Fruit fly (Drosophila melanogaster) Kc167 (cell line): ENCODE results near the gene CG14326.

Experiments
- Myc ChIP-seq: fragments of >200 bp; optimal IDR thresholded peaks from 2 replicates; lab custom pipeline; 2017; ENCODE audit warnings: missing external identifiers
- Sin3A ChIP-seq: fragments of >200 bp; optimal IDR thresholded peaks from 2 replicates; lab custom pipeline; 2018; ENCODE audit warnings: missing external identifiers
- h ChIP-seq: fragments of >200 bp; optimal IDR thresholded peaks from 3 replicates; lab custom pipeline; 2018; ENCODE audit warnings: missing external identifiers
- insv ChIP-seq: fragments of >200 bp; optimal IDR thresholded peaks from 3 replicates; lab custom pipeline; 2018; ENCODE audit warnings: missing external identifiers
- psq ChIP-seq: fragments of >200 bp; optimal IDR thresholded peaks from 2 replicates; lab custom pipeline; 2017; ENCODE audit warnings: missing external identifiers
- ttk ChIP-seq: sonication (Bioruptor generic); optimal IDR thresholded peaks from 2 replicates; lab custom pipeline; 2017; ENCODE audit warnings: missing external identifiers

CG14326 gene

DNA sequence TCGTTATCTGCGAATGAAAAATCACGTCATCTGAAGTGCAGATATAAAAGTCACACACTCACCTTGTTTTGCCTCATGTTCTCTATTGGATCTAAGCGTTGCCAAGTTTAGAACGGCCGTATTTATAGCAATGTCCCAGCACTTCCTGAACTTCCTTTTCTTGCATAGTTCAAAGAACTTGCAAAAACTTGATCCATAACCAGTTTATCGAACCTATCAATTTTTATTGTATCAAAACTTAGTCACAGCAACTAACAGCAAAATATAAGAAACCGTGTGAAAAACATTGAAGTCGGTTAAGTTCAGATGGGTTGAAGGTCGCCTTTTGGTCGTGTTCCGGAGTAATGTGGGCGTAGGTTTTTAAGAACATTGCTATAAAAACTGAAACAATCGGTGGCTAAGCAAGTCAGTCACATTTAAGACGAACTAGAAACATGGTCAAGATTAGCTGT, at the start of gene CG14326, which contains the start of gene CG14324:
Gene CG14326, plus strand, starts transcription at position 402 of the 452 bp plus-strand sequence.
Gene CG14324, minus strand, starts transcription at position 101 of the 452 bp plus-strand sequence.
- TF ChIP-seq h (lab: Kevin White, UChicago) (no peak), insv (lab: Kevin White, UChicago) (no peak), ttk (lab: Kevin White, UChicago) (no peak), Myc (lab: Kevin White, UChicago) (no peak), Sin3A (no peak), psq (no peak)

- no peak for TF ChIP-seq psq
- no peak for TF ChIP-seq insv (lab: Kevin White, UChicago)
- no peak for TF ChIP-seq h (lab: Kevin White, UChicago)
- TF ChIP-seq ttk (lab: Kevin White, UChicago): no peak
- no peak for TF ChIP-seq Sin3A
- no peak for TF ChIP-seq Myc (lab: Kevin White, UChicago)
Observed at dm6 chr3R:17583658-17584460, 35.0 kb upstream of the CG14326 start.

- TF ChIP-seq psq (no peak), Sin3A (no peak), ttk (lab: Kevin White, UChicago) (no peak), insv (lab: Kevin White, UChicago) (no peak), Myc (lab: Kevin White, UChicago) (no peak), h (lab: Kevin White, UChicago) (no peak)
Observed at dm6 chr3R:17588805-17589204, 30.1 kb upstream of the CG14326 start.

DNA sequence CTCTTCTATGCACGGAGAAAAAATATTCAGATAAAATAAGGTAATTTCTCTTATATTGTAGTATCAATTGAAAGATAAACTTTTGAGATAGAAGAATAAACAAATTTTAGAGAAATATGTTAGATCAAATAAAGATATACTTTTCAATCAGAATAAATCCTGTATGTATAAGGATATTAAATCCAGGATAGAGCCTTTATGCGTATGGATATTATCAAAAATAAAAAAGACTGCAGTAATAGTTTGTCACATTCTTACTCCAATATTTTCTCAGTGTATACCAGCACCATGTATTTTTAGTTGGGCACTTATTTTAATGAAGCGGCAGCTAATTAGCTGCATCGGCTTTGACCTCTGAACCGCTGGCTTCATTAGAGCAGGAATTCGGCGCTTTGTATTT, 27.1 kb upstream of the CG14326 start:
- no peak for TF ChIP-seq ttk (lab: Kevin White, UChicago)
- TF ChIP-seq insv (lab: Kevin White, UChicago): no peak
- TF ChIP-seq Sin3A: no peak
- no peak for TF ChIP-seq psq
- no peak for TF ChIP-seq Myc (lab: Kevin White, UChicago)
- no peak for TF ChIP-seq h (lab: Kevin White, UChicago)

DNA sequence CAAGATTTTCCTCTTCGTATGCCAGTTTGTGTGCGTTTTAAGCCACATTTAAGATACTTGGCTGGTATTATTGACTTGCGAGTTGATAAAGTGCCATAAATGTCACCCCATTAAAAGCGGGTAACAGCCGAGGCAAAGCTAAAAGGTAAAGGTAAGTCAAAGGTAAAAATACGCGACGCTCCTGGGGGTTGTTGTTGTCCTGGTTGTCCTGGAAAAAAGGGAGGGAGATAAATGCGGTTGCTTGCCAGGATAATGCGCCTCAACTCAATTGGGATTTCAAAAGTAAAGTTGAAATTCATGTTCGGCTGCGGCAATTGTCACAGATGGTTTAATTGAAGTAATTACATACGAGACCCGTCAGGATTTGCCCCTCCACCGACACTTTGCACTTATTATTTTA, 25.4 kb upstream of the CG14326 start:
- TF ChIP-seq insv (lab: Kevin White, UChicago) (no peak), Sin3A (no peak), Myc (lab: Kevin White, UChicago) (no peak), psq (no peak), h (lab: Kevin White, UChicago) (no peak), ttk (lab: Kevin White, UChicago) (no peak)

DNA sequence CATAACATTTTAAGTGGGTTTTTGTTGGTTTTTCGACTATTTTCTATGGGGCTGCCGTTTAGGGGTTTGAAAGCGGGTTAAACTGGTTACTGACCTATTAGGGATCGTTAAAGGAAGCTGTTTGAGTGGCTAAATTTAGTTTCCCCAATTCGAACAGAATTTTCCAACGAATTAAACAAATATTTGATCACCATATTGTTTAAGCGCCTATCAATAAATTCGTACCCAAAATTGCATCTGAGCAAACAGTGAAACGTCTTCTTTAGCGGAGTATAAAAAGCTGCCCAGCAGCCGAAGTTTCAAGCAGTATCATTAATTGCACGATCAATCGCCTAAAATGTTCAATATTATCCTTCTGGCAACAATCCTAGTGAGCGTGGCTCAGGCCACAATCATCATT, 24.8 kb upstream of the CG14326 start, which contains the start of gene Sgs5bis:
Gene Sgs5bis, plus strand, starts transcription at position 301 of the 400 bp plus-strand sequence.
- TF ChIP-seq insv (lab: Kevin White, UChicago) (no peak), Myc (lab: Kevin White, UChicago) (no peak), Sin3A (no peak), psq (no peak), h (lab: Kevin White, UChicago) (no peak)

- TF ChIP-seq psq: no peak
Observed at dm6 chr3R:17595084-17595483, 23.8 kb upstream of the CG14326 start, which contains the start of gene Sgs5. TSS of gene Sgs5 (plus strand) at chr3R:17595362.

DNA sequence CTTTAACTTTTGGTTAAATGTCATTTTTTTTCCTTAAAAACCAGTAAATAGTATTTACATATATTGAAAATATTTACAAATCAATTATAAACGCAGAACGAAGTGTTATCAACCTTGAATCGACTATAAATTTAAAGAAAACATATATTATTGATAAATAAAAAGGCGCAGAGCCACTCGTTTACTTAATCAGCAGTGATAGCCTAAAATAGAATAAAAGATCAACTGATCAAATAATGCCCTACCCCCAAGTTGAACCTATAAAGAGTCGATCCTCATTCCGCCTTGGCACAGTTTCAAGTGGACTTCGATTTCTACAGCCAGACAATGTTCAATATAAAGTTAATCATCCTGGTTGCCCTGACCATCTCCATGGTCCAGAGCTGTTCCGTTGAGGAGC, 22.7 kb upstream of the CG14326 start, which contains the start of gene CG7606:
Gene CG7606, plus strand, starts transcription at position 301 of the 400 bp plus-strand sequence.
- TF ChIP-seq psq: no peak
- no peak for TF ChIP-seq ttk (lab: Kevin White, UChicago)
- TF ChIP-seq insv (lab: Kevin White, UChicago): no peak
- TF ChIP-seq Sin3A: no peak
- TF ChIP-seq Myc (lab: Kevin White, UChicago): no peak
- TF ChIP-seq h (lab: Kevin White, UChicago): no peak

dm6 chr3R:17599695-17600094, 19.2 kb upstream of the CG14326 start:
- no peak for TF ChIP-seq insv (lab: Kevin White, UChicago)
- TF ChIP-seq ttk (lab: Kevin White, UChicago): no peak
- TF ChIP-seq Sin3A: no peak
- no peak for TF ChIP-seq Myc (lab: Kevin White, UChicago)
- TF ChIP-seq h (lab: Kevin White, UChicago): no peak
- no peak for TF ChIP-seq psq

- no peak for TF ChIP-seq insv (lab: Kevin White, UChicago)
- TF ChIP-seq Myc (lab: Kevin White, UChicago): no peak
- no peak for TF ChIP-seq ttk (lab: Kevin White, UChicago)
Observed at dm6 chr3R:17601866-17602265, 17.0 kb upstream of the CG14326 start.

- TF ChIP-seq ttk (lab: Kevin White, UChicago): no peak
- no peak for TF ChIP-seq insv (lab: Kevin White, UChicago)
- no peak for TF ChIP-seq h (lab: Kevin White, UChicago)
Observed at dm6 chr3R:17602974-17603373, 15.9 kb upstream of the CG14326 start.

DNA sequence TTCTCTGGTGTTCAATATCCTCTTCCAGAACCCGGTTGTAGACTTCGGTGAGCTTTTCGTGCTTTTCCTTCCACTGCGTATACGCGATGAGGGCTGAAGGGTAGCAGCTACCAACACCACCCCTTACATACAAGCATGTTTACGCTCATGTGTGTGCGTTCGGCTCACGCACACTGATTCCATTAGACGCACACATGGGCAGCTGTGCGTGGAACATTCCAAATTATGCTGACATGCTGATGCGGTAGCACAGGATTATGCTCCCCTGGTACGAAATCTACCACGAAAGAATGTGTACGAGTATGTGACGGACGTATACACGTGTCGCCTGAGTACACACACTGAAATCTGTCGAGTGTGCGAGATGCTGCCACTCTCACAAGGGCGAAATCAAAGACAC, 15.2 kb upstream of the CG14326 start:
- TF ChIP-seq Myc (lab: Kevin White, UChicago) (no peak), ttk (lab: Kevin White, UChicago) (no peak), h (lab: Kevin White, UChicago) (no peak), Sin3A (no peak), psq (no peak), insv (lab: Kevin White, UChicago) (no peak)
